Fruit fly (Drosophila melanogaster) whole organism, embryonic: ENCODE data around the gene Zip88E.

Source experiments
- BEAF-32 ChIP-seq: fragments of 200-800 bp; sonication (Bioruptor generic); optimal IDR thresholded peaks from 3 replicates; lab custom pipeline; 2017; ENCODE audit warnings: missing biosample characterization, missing genetic modification characterization, mild to moderate bottlenecking, moderate library complexity, missing genetic modification reagents
- CG10267 ChIP-seq: fragments of 200-800 bp; sonication (Bioruptor generic); optimal IDR thresholded peaks from 2 replicates; lab custom pipeline; 2018; ENCODE audit warnings: missing biosample characterization, mild to moderate bottlenecking, missing genetic modification characterization, moderate library complexity
- CG12155 ChIP-seq: fragments of 200-800 bp; sonication (Bioruptor generic); optimal IDR thresholded peaks from 3 replicates; lab custom pipeline; 2016; ENCODE audit warnings: missing biosample characterization, missing genetic modification characterization
- CG1233 ChIP-seq: fragments of 200-800 bp; sonication (Bioruptor generic); optimal IDR thresholded peaks from 4 replicates; lab custom pipeline; 2018; ENCODE audit warnings: missing biosample characterization, mild to moderate bottlenecking, missing genetic modification characterization
- CG14710 ChIP-seq: fragments of 200-800 bp; sonication (Bioruptor generic); optimal IDR thresholded peaks from 3 replicates; lab custom pipeline; 2019; ENCODE audit warnings: missing biosample characterization, mild to moderate bottlenecking, missing genetic modification characterization, moderate library complexity
- CG15011 ChIP-seq: fragments of 200-800 bp; sonication (Bioruptor generic); optimal IDR thresholded peaks from 3 replicates; lab custom pipeline; 2018; ENCODE audit warnings: missing biosample characterization, mild to moderate bottlenecking, missing genetic modification characterization
- CG15073 ChIP-seq: fragments of 200-800 bp; sonication (Bioruptor generic); optimal IDR thresholded peaks from 2 replicates; lab custom pipeline; 2016; ENCODE audit warnings: missing biosample characterization, missing genetic modification characterization
- CG1602 ChIP-seq: fragments of 200-800 bp; sonication (Bioruptor generic); optimal IDR thresholded peaks from 3 replicates; lab custom pipeline; 2016; ENCODE audit warnings: missing biosample characterization, missing genetic modification characterization
- CG17829 ChIP-seq: fragments of 200-800 bp; optimal IDR thresholded peaks from 2 replicates; lab custom pipeline; 2019; ENCODE audit warnings: missing biosample characterization, mild to moderate bottlenecking, missing genetic modification characterization, moderate library complexity
- CG17912 ChIP-seq: fragments of 200-800 bp; sonication (Bioruptor generic); optimal IDR thresholded peaks from 2 replicates; lab custom pipeline; 2018; ENCODE audit warnings: missing biosample characterization, mild to moderate bottlenecking, missing genetic modification characterization
- CG2116 ChIP-seq: fragments of 200-800 bp; sonication (Bioruptor generic); optimal IDR thresholded peaks from 3 replicates; lab custom pipeline; 2018; ENCODE audit warnings: missing biosample characterization, mild to moderate bottlenecking, missing genetic modification characterization
- CG2120 ChIP-seq: fragments of 200-800 bp; sonication (Bioruptor generic); optimal IDR thresholded peaks from 3 replicates; lab custom pipeline; 2016; ENCODE audit warnings: missing biosample characterization, missing genetic modification characterization
- CG34422 ChIP-seq: fragments of 200-800 bp; sonication (Bioruptor generic); IDR thresholded peaks from 3 replicates; pipeline ENCODE4 v1.3.6; 2022; ENCODE audit warnings: missing biosample characterization, missing genetic modification characterization
- CG4617 ChIP-seq: fragments of 200-800 bp; sonication (Bioruptor generic); optimal IDR thresholded peaks from 3 replicates; lab custom pipeline; 2016; ENCODE audit warnings: missing biosample characterization, missing genetic modification characterization, borderline replicate concordance
- CG7786 ChIP-seq: fragments of 200-800 bp; sonication (Bioruptor generic); optimal IDR thresholded peaks from 2 replicates; lab custom pipeline; 2016; ENCODE audit warnings: missing biosample characterization, missing genetic modification characterization
- CG9215 ChIP-seq: fragments of 200-800 bp; sonication (Bioruptor generic); IDR thresholded peaks from 2 replicates; pipeline ENCODE4 v1.3.6; 2022; ENCODE audit warnings: missing biosample characterization, missing genetic modification characterization
- CG9727 ChIP-seq: fragments of 200-800 bp; sonication (Bioruptor generic); optimal IDR thresholded peaks from 3 replicates; lab custom pipeline; 2017; ENCODE audit warnings: missing biosample characterization, mild to moderate bottlenecking, missing genetic modification characterization
- CG9797 ChIP-seq: fragments of 200-800 bp; sonication (Bioruptor generic); optimal IDR thresholded peaks from 3 replicates; lab custom pipeline; 2018; ENCODE audit warnings: missing biosample characterization, mild to moderate bottlenecking, missing genetic modification characterization
- CoRest ChIP-seq: fragments of 200-800 bp; sonication (Bioruptor generic); optimal IDR thresholded peaks from 3 replicates; lab custom pipeline; 2018; ENCODE audit warnings: missing biosample characterization, mild to moderate bottlenecking, missing genetic modification characterization, moderate library complexity
- Dll ChIP-seq: fragments of 200-800 bp; sonication (Bioruptor generic); IDR thresholded peaks from 4 replicates; pipeline ENCODE4 v1.3.6; 2022; ENCODE audit warnings: missing biosample characterization, missing genetic modification characterization; ENCODE audit not compliant: partially characterized antibody
- Dp ChIP-seq: fragments of 200-800 bp; sonication (Bioruptor generic); optimal IDR thresholded peaks from 2 replicates; lab custom pipeline; 2018; ENCODE audit warnings: missing biosample characterization, mild to moderate bottlenecking, missing genetic modification characterization, moderate library complexity
- E2f1 ChIP-seq: fragments of 200-800 bp; sonication (Bioruptor generic); IDR thresholded peaks from 2 replicates; pipeline ENCODE4 v1.3.6; 2022; ENCODE audit warnings: missing biosample characterization, missing genetic modification characterization
- E2f2 ChIP-seq: fragments of 200-800 bp; sonication (Bioruptor generic); IDR thresholded peaks from 2 replicates; pipeline ENCODE4 v1.3.6; 2022; ENCODE audit warnings: missing biosample characterization, missing genetic modification characterization
- Ets97D ChIP-seq: fragments of 200-800 bp; sonication (Bioruptor generic); optimal IDR thresholded peaks from 3 replicates; lab custom pipeline; 2016; ENCODE audit warnings: missing biosample characterization, missing genetic modification characterization
- HLH54F ChIP-seq: fragments of 200-800 bp; sonication (Bioruptor generic); optimal IDR thresholded peaks from 3 replicates; lab custom pipeline; 2016; ENCODE audit warnings: missing biosample characterization, missing genetic modification characterization
- MBD-R2 ChIP-seq: fragments of 200-800 bp; sonication (Bioruptor generic); IDR thresholded peaks from 2 replicates; pipeline ENCODE4 v1.3.6; 2022; ENCODE audit warnings: missing biosample characterization, missing genetic modification characterization
- MESR4 ChIP-seq: fragments of 200-800 bp; sonication (Bioruptor generic); optimal IDR thresholded peaks from 2 replicates; lab custom pipeline; 2018; ENCODE audit warnings: missing biosample characterization, mild to moderate bottlenecking, missing genetic modification characterization, moderate library complexity
- Mad ChIP-seq: fragments of 200-800 bp; sonication (Bioruptor generic); optimal IDR thresholded peaks from 2 replicates; lab custom pipeline; 2016; ENCODE audit warnings: missing biosample characterization, missing genetic modification characterization
- Meics ChIP-seq: fragments of 200-800 bp; sonication (Bioruptor generic); optimal IDR thresholded peaks from 2 replicates; lab custom pipeline; 2017; ENCODE audit warnings: missing biosample characterization, mild to moderate bottlenecking, missing genetic modification characterization
- Scr ChIP-seq: fragments of 200-800 bp; sonication (Bioruptor generic); IDR thresholded peaks from 2 replicates; pipeline ENCODE4 v1.3.6; 2022; ENCODE audit warnings: missing biosample characterization, missing genetic modification characterization; ENCODE audit not compliant: partially characterized antibody
- Sin3A ChIP-seq: fragments of >200 bp; optimal IDR thresholded peaks from 2 replicates; lab custom pipeline; 2018
- Sry-δ ChIP-seq: fragments of 200-800 bp; sonication (Bioruptor generic); optimal IDR thresholded peaks from 2 replicates; lab custom pipeline; 2016; ENCODE audit warnings: missing biosample characterization, missing genetic modification characterization
- YL-1 ChIP-seq: fragments of 200-800 bp; sonication (Bioruptor generic); optimal IDR thresholded peaks from 3 replicates; lab custom pipeline; 2017; ENCODE audit warnings: missing biosample characterization, mild to moderate bottlenecking, missing genetic modification characterization
- al ChIP-seq: fragments of 200-800 bp; sonication (Bioruptor generic); IDR thresholded peaks from 2 replicates; pipeline ENCODE4 v1.3.6; 2022; ENCODE audit warnings: missing biosample characterization, missing genetic modification characterization
- bbx ChIP-seq: fragments of 200-800 bp; sonication (Bioruptor generic); IDR thresholded peaks from 2 replicates; pipeline ENCODE4 v1.3.6; 2022; ENCODE audit warnings: missing biosample characterization, missing genetic modification characterization; ENCODE audit not compliant: partially characterized antibody
- br ChIP-seq: fragments of >200 bp; optimal IDR thresholded peaks from 2 replicates; lab custom pipeline; 2017
- caup ChIP-seq: fragments of 200-800 bp; sonication (Bioruptor generic); optimal IDR thresholded peaks from 3 replicates; lab custom pipeline; 2017; ENCODE audit warnings: missing biosample characterization, mild to moderate bottlenecking, missing genetic modification characterization, moderate library complexity; ENCODE audit not compliant: severe bottlenecking
- chinmo ChIP-seq: fragments of 200-800 bp; sonication (Bioruptor generic); IDR thresholded peaks from 4 replicates; pipeline ENCODE4 v1.3.6; 2022; ENCODE audit warnings: missing biosample characterization, missing genetic modification characterization; ENCODE audit not compliant: partially characterized antibody
- chm ChIP-seq: fragments of 200-800 bp; sonication (Bioruptor generic); IDR thresholded peaks from 2 replicates; pipeline ENCODE4 v1.3.6; 2022; ENCODE audit warnings: missing biosample characterization, missing genetic modification characterization
- cwo ChIP-seq: fragments of 200-800 bp; sonication (Bioruptor generic); optimal IDR thresholded peaks from 3 replicates; lab custom pipeline; 2017; ENCODE audit warnings: missing biosample characterization, missing genetic modification characterization, mild to moderate bottlenecking, moderate library complexity, missing genetic modification reagents
- gfzf ChIP-seq: fragments of 200-800 bp; sonication (Bioruptor generic); optimal IDR thresholded peaks from 2 replicates; lab custom pipeline; 2016; ENCODE audit warnings: missing biosample characterization, mild to moderate bottlenecking, missing genetic modification characterization, moderate library complexity
- odd ChIP-seq: fragments of 200-800 bp; sonication (Bioruptor generic); optimal IDR thresholded peaks from 2 replicates; lab custom pipeline; 2017; ENCODE audit warnings: missing biosample characterization, mild to moderate bottlenecking, missing genetic modification characterization
- pfk ChIP-seq: fragments of 200-800 bp; sonication (Bioruptor generic); optimal IDR thresholded peaks from 2 replicates; lab custom pipeline; 2018; ENCODE audit warnings: missing biosample characterization, mild to moderate bottlenecking, missing genetic modification characterization, moderate library complexity
- prd ChIP-seq, 3 experiments: fragments of >200 bp in 2 of 3; fragments of 200-800 bp in 1 of 3; sonication (Bioruptor generic) in 1 of 3; optimal IDR thresholded peaks in 2 of 3; IDR thresholded peaks in 1 of 3; 2 replicates in 2 of 3; 3 replicates in 1 of 3; pipeline versions ENCODE4 v1.3.6 to Lab custom; 2017 to 2022; ENCODE audit warnings: missing biosample characterization in 1 of 3, missing genetic modification characterization in 1 of 3
- pzg ChIP-seq: fragments of 200-800 bp; sonication (Bioruptor generic); optimal IDR thresholded peaks from 3 replicates; lab custom pipeline; 2018; ENCODE audit warnings: missing biosample characterization, mild to moderate bottlenecking, missing genetic modification characterization, moderate library complexity
- sens ChIP-seq: fragments of 200-800 bp; sonication (Bioruptor generic); peaks from one replicate; lab custom pipeline; 2016; ENCODE audit warnings: missing biosample characterization, missing genetic modification characterization
- stwl ChIP-seq: fragments of 200-800 bp; sonication (Bioruptor generic); optimal IDR thresholded peaks from 3 replicates; lab custom pipeline; 2018; ENCODE audit warnings: missing biosample characterization, mild to moderate bottlenecking, missing genetic modification characterization, moderate library complexity
- unc-4 ChIP-seq: fragments of 200-800 bp; sonication (Bioruptor generic); IDR thresholded peaks from 2 replicates; pipeline ENCODE4 v1.3.6; 2022; ENCODE audit warnings: missing biosample characterization, missing genetic modification characterization; ENCODE audit not compliant: partially characterized antibody
- wek ChIP-seq: fragments of 200-800 bp; sonication (Bioruptor generic); optimal IDR thresholded peaks from 3 replicates; lab custom pipeline; 2018; ENCODE audit warnings: missing biosample characterization, mild to moderate bottlenecking, missing genetic modification characterization, moderate library complexity
- zen2 ChIP-seq: fragments of 200-800 bp; sonication (Bioruptor generic); IDR thresholded peaks from 3 replicates; pipeline ENCODE4 v1.3.6; 2022; ENCODE audit warnings: missing biosample characterization, missing genetic modification characterization; ENCODE audit not compliant: partially characterized antibody

Gene Zip88E

dm6 chr3R:15222973-15223372, 45.5 kb upstream of the Zip88E start, which contains the start of gene Polr2G:
Gene Polr2G, minus strand, starts transcription at chr3R:15223180.
- no peak for TF ChIP-seq pfk (GFP tag; lab: Kevin White, UChicago)
- peak; percentile 28; the same call in 1 of the 4 replicates for TF ChIP-seq Dll (GFP tag; lab: Robert Waterston, UW)
- TF ChIP-seq CG17829 (tag; lab: Kevin White, UChicago), result no peak
- no peak for TF ChIP-seq unc-4 (GFP tag; lab: Robert Waterston, UW)
- no peak for TF ChIP-seq CG15073 (GFP tag; lab: Kevin White, UChicago)
- TF ChIP-seq CG10267 (tag; lab: Kevin White, UChicago), result peak; percentile 10
- TF ChIP-seq MBD-R2 (GFP tag; lab: Robert Waterston, UW), result peak; percentile 70
- no peak for TF ChIP-seq CG1233
- peak; percentile 34 for TF ChIP-seq YL-1 (GFP tag; lab: Kevin White, UChicago)
- TF ChIP-seq CG9215 (GFP tag; lab: Robert Waterston, UW), result no peak
- TF ChIP-seq br, result no peak
- TF ChIP-seq CG4617, result peak; percentile 50
- TF ChIP-seq odd (GFP tag; lab: Kevin White, UChicago), result no peak
- peak; percentile 42 for TF ChIP-seq sens (GFP tag; lab: Kevin White, UChicago)
- TF ChIP-seq Ets97D, result peak; percentile 4
- no peak for TF ChIP-seq CG15011 (GFP tag; lab: Kevin White, UChicago)
- no peak for TF ChIP-seq CG12155
- TF ChIP-seq bbx (GFP tag; lab: Robert Waterston, UW), result no peak
- peak; percentile 13; the same call in 1 of the 3 replicates for TF ChIP-seq CG34422 (GFP tag; lab: Robert Waterston, UW)
- TF ChIP-seq Scr (GFP tag; lab: Robert Waterston, UW), result peak; percentile 15; the same call in 1 of the 2 replicates
- TF ChIP-seq E2f2 (GFP tag; lab: Robert Waterston, UW), result peak; percentile 67
- peak; percentile 67 for TF ChIP-seq Dp
- TF ChIP-seq CG17912, result no peak
- peak; percentile 14 for TF ChIP-seq BEAF-32 (GFP tag; lab: Kevin White, UChicago)
- TF ChIP-seq HLH54F, result no peak
- peak; percentile 19 for TF ChIP-seq pzg
- TF ChIP-seq stwl (tag; lab: Kevin White, UChicago), result peak; percentile 30
- TF ChIP-seq E2f1 (GFP tag; lab: Robert Waterston, UW), result peak; percentile 24; the same call in 1 of the 2 replicates
- peak; percentile 61 for TF ChIP-seq MESR4
- TF ChIP-seq caup (GFP tag; lab: Kevin White, UChicago), result no peak
- TF ChIP-seq CG2116, result peak; percentile 19
- no peak for TF ChIP-seq Mad (GFP tag; lab: Kevin White, UChicago)
- TF ChIP-seq chm (GFP tag; lab: Robert Waterston, UW), result no peak
- peak; percentile 10 for TF ChIP-seq CG14710 (tag; lab: Kevin White, UChicago)
- TF ChIP-seq CG9797 (GFP tag; lab: Kevin White, UChicago), result peak; percentile 48
- peak; percentile 63 for TF ChIP-seq gfzf

- TF ChIP-seq CG2120 (GFP tag; lab: Kevin White, UChicago) (peak; percentile 55), Meics (GFP tag; lab: Kevin White, UChicago) (no peak), CG1602 (GFP tag; lab: Kevin White, UChicago) (peak; percentile 0), CoRest (tag; lab: Kevin White, UChicago) (peak; percentile 26), Sin3A (lab: Kevin White, UChicago) (peak; percentile 70), prd (optimal IDR thresholded peaks at IDR 0.05; lab: Kevin White, UChicago) (no peak), prd (GFP tag; IDR thresholded peaks at IDR 0.05; lab: Robert Waterston, UW) (no peak), zen2 (GFP tag; lab: Robert Waterston, UW) (peak; percentile 76), wek (GFP tag; lab: Kevin White, UChicago) (no peak), CG9727 (no peak), CG7786 (peak; percentile 17), E2f2 (GFP tag; lab: Robert Waterston, UW) (peak; percentile 82), pzg (peak; percentile 98), cwo (GFP tag; lab: Kevin White, UChicago) (no peak), Dp (peak; percentile 77), al (no peak), Sry-δ (GFP tag; lab: Kevin White, UChicago) (peak; percentile 97), chinmo (GFP tag; lab: Robert Waterston, UW) (peak; percentile 93; the same call in 2 of the 4 replicates)
Observed at dm6 chr3R:15225279-15225730, 43.2 kb upstream of the Zip88E start, which contains the start of the genes CG31344 and Caf1-55. Gene CG31344, minus strand, starts transcription at chr3R:15225329. Gene Caf1-55, plus strand, starts transcription at chr3R:15225576.
